Worm (Caenorhabditis elegans): ENCODE results near the gene irld-9.

irld-9 gene

DNA sequence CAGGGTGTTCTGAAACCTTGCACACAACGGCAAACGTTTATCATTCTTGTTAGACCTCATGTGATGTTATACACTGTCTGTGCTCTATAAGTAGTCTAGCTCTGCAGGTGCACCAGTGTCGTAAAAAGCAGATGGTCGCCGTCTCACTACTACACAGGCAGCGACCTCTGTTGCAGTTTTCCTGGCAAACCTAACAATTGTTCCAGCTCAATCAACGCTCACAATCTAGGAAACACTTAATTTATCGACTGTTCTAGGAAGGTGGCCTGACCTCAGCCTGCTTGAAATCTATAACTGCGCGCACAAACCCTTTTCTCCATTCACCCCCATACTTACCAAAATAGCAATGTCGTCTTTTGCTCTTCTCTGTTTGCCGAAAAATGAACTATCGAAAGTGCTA lies 14.4 kb downstream of the irld-9 start, which contains the start of gene fbxb-11:
Gene fbxb-11 (plus strand): TSS at position 301 of the 400 bp plus-strand sequence.
- no peak for TF ChIP-seq nhr-11 (tag; optimal IDR thresholded peaks at IDR 0.05)
- no peak for TF ChIP-seq nhr-23 (tag; optimal IDR thresholded peaks at IDR 0.05)
- no peak for TF ChIP-seq nfya-1 (tag; optimal IDR thresholded peaks at IDR 0.05; ENCODE audit: insufficient read depth)
- no peak for TF ChIP-seq elt-1 (tag; optimal IDR thresholded peaks at IDR 0.05)
- TF ChIP-seq unc-62 (GFP tag; optimal IDR thresholded peaks at IDR 0.05) = no peak
- TF ChIP-seq egl-27 (tag; optimal IDR thresholded peaks at IDR 0.05) = no peak
- no peak for TF ChIP-seq nhr-12 (tag; optimal IDR thresholded peaks at IDR 0.05)
- no peak for TF ChIP-seq nhr-237 (tag; optimal IDR thresholded peaks at IDR 0.05)
- no peak for TF ChIP-seq ceh-82 (tag; optimal IDR thresholded peaks at IDR 0.05)
- TF ChIP-seq nhr-25 (tag; optimal IDR thresholded peaks at IDR 0.05) = no peak
- no peak for TF ChIP-seq daf-12 (tag; optimal IDR thresholded peaks at IDR 0.05)

DNA sequence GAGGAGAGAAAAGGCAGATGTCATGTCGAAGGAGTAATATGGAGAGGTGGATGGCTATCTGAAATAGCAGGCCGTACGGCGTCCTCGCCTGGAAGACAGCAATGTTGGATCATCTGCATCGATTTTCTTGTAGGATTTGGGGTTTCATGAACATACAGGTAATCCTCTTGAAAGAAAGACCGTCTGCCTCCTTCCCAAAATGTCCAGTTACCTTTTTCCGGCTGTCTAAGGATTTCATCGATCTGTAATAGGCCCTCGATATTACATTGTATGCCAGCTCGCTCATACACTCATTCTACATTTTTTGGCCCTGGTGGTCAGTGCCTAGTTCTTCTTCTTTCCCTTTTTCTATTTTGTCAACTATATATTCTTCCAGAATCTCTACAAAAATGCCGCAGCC lies 16.4 kb downstream of the irld-9 start, which contains the start of the genes fbxb-5 and btb-8:
Gene fbxb-5 (minus strand): TSS at position 101 of the 400 bp plus-strand sequence.
Gene btb-8 (plus strand): TSS at position 377 of the 400 bp plus-strand sequence.
- no peak for TF ChIP-seq snpc-4 (tag; optimal IDR thresholded peaks at IDR 0.05)
- TF ChIP-seq ceh-82 (tag; optimal IDR thresholded peaks at IDR 0.05) = no peak
- no peak for TF ChIP-seq ZK546.5 (tag; optimal IDR thresholded peaks at IDR 0.05)
- TF ChIP-seq skn-1 (tag; optimal IDR thresholded peaks at IDR 0.05) = no peak
- TF ChIP-seq jun-1 (tag; optimal IDR thresholded peaks at IDR 0.05) = no peak
- TF ChIP-seq nhr-77 (tag; optimal IDR thresholded peaks at IDR 0.05) = no peak
- no peak for TF ChIP-seq nhr-28 (tag; optimal IDR thresholded peaks at IDR 0.05)
- TF ChIP-seq eor-1 (tag; optimal IDR thresholded peaks at IDR 0.05) = no peak
- no peak for TF ChIP-seq zag-1 (tag; optimal IDR thresholded peaks at IDR 0.05)
- TF ChIP-seq nhr-12 (tag; optimal IDR thresholded peaks at IDR 0.05) = no peak
- no peak for TF ChIP-seq egl-5 (tag; optimal IDR thresholded peaks at IDR 0.05)
- no peak for TF ChIP-seq daf-12 (tag; optimal IDR thresholded peaks at IDR 0.05)
- no peak for TF ChIP-seq ztf-4 (tag; optimal IDR thresholded peaks at IDR 0.05)
- TF ChIP-seq R02D3.7 (tag; optimal IDR thresholded peaks at IDR 0.05) = no peak
- TF ChIP-seq fos-1 (tag; optimal IDR thresholded peaks at IDR 0.05) = no peak
- no peak for TF ChIP-seq nhr-25 (tag; optimal IDR thresholded peaks at IDR 0.05)
- TF ChIP-seq sea-2 (GFP tag; optimal IDR thresholded peaks at IDR 0.05) = no peak

DNA sequence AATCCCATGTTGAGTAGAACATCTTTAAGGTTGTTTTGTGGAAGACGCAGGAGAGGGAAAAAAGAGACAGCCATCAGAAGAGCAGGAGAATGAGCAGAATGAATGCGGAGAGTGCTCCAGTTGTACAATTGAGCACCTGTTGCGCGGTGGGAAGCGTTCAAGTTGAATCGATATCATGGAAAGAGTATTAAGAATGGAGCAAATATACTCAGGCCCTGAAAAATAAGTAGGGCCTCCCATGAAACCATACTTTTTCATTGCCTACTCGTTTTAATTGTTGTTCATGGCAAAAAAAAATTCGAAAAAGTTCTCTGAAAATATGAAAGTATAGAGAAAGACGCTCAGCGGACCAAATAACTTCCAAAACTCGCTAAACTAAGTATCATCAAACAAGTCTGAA lies 19.6 kb downstream of the irld-9 start, which contains the start of gene fbxb-48:
Gene fbxb-48 (minus strand): TSS at position 101 of the 400 bp plus-strand sequence.
- no peak for TF ChIP-seq nfya-1 (tag; optimal IDR thresholded peaks at IDR 0.05; ENCODE audit: insufficient read depth)
- TF ChIP-seq snpc-4 (tag; optimal IDR thresholded peaks at IDR 0.05) = no peak
- no peak for TF ChIP-seq ceh-9 (tag; optimal IDR thresholded peaks at IDR 0.05)
- TF ChIP-seq egl-5 (tag; optimal IDR thresholded peaks at IDR 0.05) = no peak
- TF ChIP-seq lin-15B (tag; optimal IDR thresholded peaks at IDR 0.05) = no peak
- no peak for TF ChIP-seq nhr-28 (tag; optimal IDR thresholded peaks at IDR 0.05)
- no peak for TF ChIP-seq ztf-11 (tag; optimal IDR thresholded peaks at IDR 0.05)
- no peak for TF ChIP-seq pqm-1 (tag; optimal IDR thresholded peaks at IDR 0.05)
- no peak for TF ChIP-seq nhr-77 (tag; optimal IDR thresholded peaks at IDR 0.05)
- no peak for TF ChIP-seq fos-1 (tag; optimal IDR thresholded peaks at IDR 0.05)
- TF ChIP-seq ceh-16 (tag; optimal IDR thresholded peaks at IDR 0.05) = no peak
- no peak for TF ChIP-seq lin-39 (tag; optimal IDR thresholded peaks at IDR 0.05)
- no peak for TF ChIP-seq hmg-11 (tag; optimal IDR thresholded peaks at IDR 0.05)
- TF ChIP-seq ZK546.5 (tag; optimal IDR thresholded peaks at IDR 0.05) = no peak
- no peak for TF ChIP-seq fkh-10 (GFP tag; optimal IDR thresholded peaks at IDR 0.05)
- no peak for TF ChIP-seq mdl-1 (tag; optimal IDR thresholded peaks at IDR 0.05)
- no peak for TF ChIP-seq skn-1 (tag; optimal IDR thresholded peaks at IDR 0.05)
- TF ChIP-seq fkh-2 (tag; optimal IDR thresholded peaks at IDR 0.05) = no peak
- no peak for TF ChIP-seq tbx-2 (tag; optimal IDR thresholded peaks at IDR 0.05)
- TF ChIP-seq ceh-28 (tag; optimal IDR thresholded peaks at IDR 0.05) = no peak

DNA sequence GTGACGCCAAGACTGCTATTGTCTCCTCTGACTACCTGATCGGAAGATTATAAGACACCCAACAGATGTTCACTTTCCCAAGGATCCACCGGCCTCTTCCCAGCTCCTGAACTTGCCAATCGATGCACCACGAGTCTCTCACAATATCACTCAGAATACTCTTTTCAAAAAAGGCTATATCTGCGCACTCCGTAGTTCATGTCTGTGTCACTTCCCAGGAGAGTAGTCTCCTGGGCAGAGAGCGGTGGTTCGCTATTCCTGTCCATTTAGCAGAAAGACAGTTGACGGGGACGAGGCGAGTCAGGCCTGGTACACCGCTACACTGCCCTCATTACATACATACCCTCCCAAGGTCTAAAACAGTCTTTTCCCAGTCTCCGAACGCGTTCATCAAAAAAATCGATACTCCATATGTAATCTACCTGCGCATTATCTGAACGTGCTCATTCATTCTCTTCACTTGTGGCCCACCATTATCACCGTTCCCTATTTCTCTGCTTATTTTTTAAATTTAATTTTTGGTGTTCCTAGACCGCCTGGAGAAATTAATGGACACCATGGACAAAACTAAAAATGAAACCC lies 23.9 kb downstream of the irld-9 start, which contains the start of gene btb-6:
Gene btb-6 (plus strand): TSS at position 532 of the 582 bp plus-strand sequence.
- TF ChIP-seq nhr-25 (tag; optimal IDR thresholded peaks at IDR 0.05) (no peak), mml-1 (tag; optimal IDR thresholded peaks at IDR 0.05) (no peak), skn-1 (tag; optimal IDR thresholded peaks at IDR 0.05) (no peak), fkh-2 (tag; optimal IDR thresholded peaks at IDR 0.05) (no peak), ZK546.5 (tag; optimal IDR thresholded peaks at IDR 0.05) (no peak), lsy-12 (tag; optimal IDR thresholded peaks at IDR 0.05) (no peak), unc-39 (tag; optimal IDR thresholded peaks at IDR 0.05) (no peak), eor-1 (tag; optimal IDR thresholded peaks at IDR 0.05) (no peak), unc-62 (GFP tag; optimal IDR thresholded peaks at IDR 0.05) (no peak), pqm-1 (tag; optimal IDR thresholded peaks at IDR 0.05) (no peak), jun-1 (tag; optimal IDR thresholded peaks at IDR 0.05) (no peak), hmg-11 (tag; optimal IDR thresholded peaks at IDR 0.05) (no peak), egl-5 (tag; optimal IDR thresholded peaks at IDR 0.05) (no peak), nhr-28 (tag; optimal IDR thresholded peaks at IDR 0.05) (no peak), tbx-2 (tag; optimal IDR thresholded peaks at IDR 0.05) (no peak)
